Worm (Caenorhabditis elegans) whole organism, early embryonic: ENCODE data around the gene srx-136.

Experiments used
- B0310.2 ChIP-seq: sonication (generic microtip); optimal IDR thresholded peaks from 2 replicates; lab custom pipeline; 2016; ENCODE audit warnings: mild to moderate bottlenecking, missing genetic modification characterization, missing compliant biosample characterization
- F13C5.2 ChIP-seq: sonication (generic microtip); optimal IDR thresholded peaks from 2 replicates; lab custom pipeline; 2017; ENCODE audit warnings: mild to moderate bottlenecking, missing genetic modification characterization, inconsistent platforms, missing compliant biosample characterization
- aly-1 ChIP-seq: sonication (generic microtip); optimal IDR thresholded peaks from 2 replicates; lab custom pipeline; 2016; ENCODE audit warnings: missing genetic modification characterization, missing compliant biosample characterization
- ama-1 ChIP-seq: fragments of 150-350 bp; optimal IDR thresholded peaks from 2 replicates; lab custom pipeline; 2014
- ceh-36 ChIP-seq: sonication (generic microtip); optimal IDR thresholded peaks from 2 replicates; lab custom pipeline; 2016; ENCODE audit warnings: missing genetic modification characterization, inconsistent platforms, missing compliant biosample characterization
- flt-1 ChIP-seq: fragments of 200-800 bp; sonication (Bioruptor generic); IDR thresholded peaks from 2 replicates; pipeline ENCODE4 v1.3.6; 2022; ENCODE audit warnings: missing genetic modification characterization, missing compliant biosample characterization
- hmg-4 ChIP-seq: fragments of 200-800 bp; sonication (Bioruptor generic); optimal IDR thresholded peaks from 2 replicates; lab custom pipeline; 2018; ENCODE audit warnings: mild to moderate bottlenecking, missing genetic modification characterization, missing compliant biosample characterization
- hnd-1 ChIP-seq: sonication (generic microtip); optimal IDR thresholded peaks from 2 replicates; lab custom pipeline; 2016; ENCODE audit warnings: missing genetic modification characterization, missing compliant biosample characterization
- pes-1 ChIP-seq: fragments of 200-800 bp; sonication (Bioruptor generic); IDR thresholded peaks from 2 replicates; pipeline ENCODE4 v1.3.6; 2022; ENCODE audit warnings: missing genetic modification reagents, missing genetic modification characterization, missing compliant biosample characterization
- scrt-1 ChIP-seq: fragments of 200-800 bp; sonication (Bioruptor generic); IDR thresholded peaks from 2 replicates; pipeline ENCODE4 v1.3.6; 2022; ENCODE audit warnings: missing genetic modification characterization, missing compliant biosample characterization
- sea-1 ChIP-seq: fragments of 200-800 bp; sonication (Bioruptor generic); conservative IDR thresholded peaks from 2 replicates; pipeline ENCODE4 v1.3.6; 2022; ENCODE audit warnings: missing genetic modification characterization, missing compliant biosample characterization
- tbx-11 ChIP-seq: fragments of 200-800 bp; sonication (Bioruptor generic); IDR thresholded peaks from 2 replicates; pipeline ENCODE4 v1.3.6; 2022; ENCODE audit warnings: missing genetic modification characterization, missing compliant biosample characterization
- tbx-37 ChIP-seq: fragments of 200-800 bp; sonication (Bioruptor generic); conservative IDR thresholded peaks from 2 replicates; pipeline ENCODE4 v1.3.6; 2022; ENCODE audit warnings: missing genetic modification reagents, missing genetic modification characterization, missing compliant biosample characterization
- tra-4 ChIP-seq: sonication (generic microtip); optimal IDR thresholded peaks from 2 replicates; lab custom pipeline; 2017; ENCODE audit warnings: missing genetic modification characterization, missing compliant biosample characterization

DNA sequence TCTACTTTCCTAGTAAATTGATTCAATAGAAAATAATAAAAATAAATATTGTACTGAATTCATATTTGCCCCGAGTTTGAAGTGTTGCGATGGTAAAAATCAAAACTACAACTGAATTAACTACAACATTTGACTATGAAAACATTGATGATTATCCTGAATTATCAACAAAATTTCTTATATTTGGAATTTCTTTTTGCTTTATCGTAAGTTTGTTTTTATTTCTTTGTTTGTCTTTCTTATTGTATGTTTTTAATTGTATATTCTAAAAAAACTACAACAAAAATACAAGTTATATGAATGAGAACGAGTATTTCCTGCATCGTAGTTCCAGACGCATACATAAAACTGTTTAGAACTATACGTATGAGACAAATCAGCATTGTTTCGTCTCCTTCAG lies 20.1 kb upstream of the srx-136 start, which contains the start of gene srx-128:
- no peak for TF ChIP-seq F13C5.2 (tag; lab: Kevin White, UChicago)
- TF ChIP-seq flt-1 = no peak
- no peak for TF ChIP-seq B0310.2 (tag; lab: Kevin White, UChicago)
- no peak for TF ChIP-seq tbx-37 (GFP tag; lab: Robert Waterston, UW)
- TF ChIP-seq hmg-4 = no peak
- no peak for TF ChIP-seq sea-1 (GFP tag; lab: Robert Waterston, UW)
- TF ChIP-seq ceh-36 = no peak
- no peak for TF ChIP-seq ama-1 (lab: Kevin White, UChicago)
- TF ChIP-seq tra-4 (tag; lab: Kevin White, UChicago) = no peak
- no peak for TF ChIP-seq aly-1 (tag; lab: Kevin White, UChicago)
- TF ChIP-seq hnd-1 (tag; lab: Kevin White, UChicago) = no peak
- no peak for TF ChIP-seq tbx-11
- no peak for TF ChIP-seq scrt-1
- TF ChIP-seq pes-1 (GFP tag; lab: Robert Waterston, UW) = no peak
